Fruit fly (Drosophila melanogaster) whole organism, embryonic: Measurements from ENCODE around the gene dbe.
A peak's percentile ranks its signal among the peaks of the same experiment; 100 is the strongest.

Source experiments
- ATbp ChIP-seq: fragments of 200-800 bp; sonication (Bioruptor generic); optimal IDR thresholded peaks from 2 replicates; lab custom pipeline; 2017; ENCODE audit warnings: missing biosample characterization, mild to moderate bottlenecking, missing genetic modification characterization, missing genetic modification reagents
- Antp ChIP-seq: fragments of 200-800 bp; sonication (Bioruptor generic); optimal IDR thresholded peaks from 3 replicates; lab custom pipeline; 2016; ENCODE audit warnings: missing biosample characterization, missing genetic modification characterization
- Blimp-1 ChIP-seq: fragments of 200-800 bp; sonication (Bioruptor generic); optimal IDR thresholded peaks from 3 replicates; lab custom pipeline; 2018; ENCODE audit warnings: missing biosample characterization, missing genetic modification characterization, mild to moderate bottlenecking, moderate library complexity, missing genetic modification reagents
- CG10321 ChIP-seq: fragments of 200-800 bp; sonication (Bioruptor generic); IDR thresholded peaks from 2 replicates; pipeline ENCODE4 v1.3.6; 2022; ENCODE audit warnings: missing biosample characterization, missing genetic modification characterization
- CG10979 ChIP-seq: fragments of 200-800 bp; sonication (Bioruptor generic); optimal IDR thresholded peaks from 2 replicates; lab custom pipeline; 2018; ENCODE audit warnings: missing biosample characterization, mild to moderate bottlenecking, missing genetic modification characterization, moderate library complexity
- CG11247 ChIP-seq: fragments of 200-800 bp; sonication (Bioruptor generic); IDR thresholded peaks from 2 replicates; pipeline ENCODE4 v1.3.6; 2022; ENCODE audit warnings: missing biosample characterization, missing genetic modification characterization
- CG11456 ChIP-seq: fragments of 200-800 bp; sonication (Bioruptor generic); IDR thresholded peaks from 3 replicates; pipeline ENCODE4 v1.3.6; 2022; ENCODE audit warnings: missing biosample characterization, missing genetic modification characterization
- CG12391 ChIP-seq: fragments of 200-800 bp; sonication (Bioruptor generic); optimal IDR thresholded peaks from 3 replicates; lab custom pipeline; 2018; ENCODE audit warnings: missing biosample characterization, mild to moderate bottlenecking, missing genetic modification characterization, moderate library complexity
- CG12659 ChIP-seq: fragments of 200-800 bp; sonication (Bioruptor generic); optimal IDR thresholded peaks from 3 replicates; lab custom pipeline; 2017; ENCODE audit warnings: mild to moderate bottlenecking, missing biosample characterization, missing genetic modification reagents, missing genetic modification characterization
- CG12769 ChIP-seq: fragments of 200-800 bp; sonication (Bioruptor generic); optimal IDR thresholded peaks from 2 replicates; lab custom pipeline; 2019; ENCODE audit warnings: missing biosample characterization, mild to moderate bottlenecking, missing genetic modification characterization, moderate library complexity
- CG12942 ChIP-seq: fragments of 200-800 bp; sonication (Bioruptor generic); optimal IDR thresholded peaks from 3 replicates; lab custom pipeline; 2016; ENCODE audit warnings: missing biosample characterization, missing genetic modification characterization
- CG13296 ChIP-seq: fragments of 200-800 bp; sonication (Bioruptor generic); optimal IDR thresholded peaks from 3 replicates; lab custom pipeline; 2018; ENCODE audit warnings: missing biosample characterization, mild to moderate bottlenecking, missing genetic modification characterization
- CG14014 ChIP-seq: fragments of 200-800 bp; sonication (Bioruptor generic); IDR thresholded peaks from 2 replicates; pipeline ENCODE4 v1.3.6; 2022; ENCODE audit warnings: missing biosample characterization, missing genetic modification characterization
- CG17328 ChIP-seq: fragments of 200-800 bp; sonication (Bioruptor generic); IDR thresholded peaks from 2 replicates; pipeline ENCODE4 v1.3.6; 2022; ENCODE audit warnings: missing biosample characterization, missing genetic modification characterization
- CG17361 ChIP-seq: fragments of 200-800 bp; sonication (Bioruptor generic); IDR thresholded peaks from 3 replicates; pipeline ENCODE4 v1.3.6; 2022; ENCODE audit warnings: missing biosample characterization, missing genetic modification characterization
- CG2129 ChIP-seq: fragments of 200-800 bp; sonication (Bioruptor generic); IDR thresholded peaks from 2 replicates; pipeline ENCODE4 v1.3.6; 2022; ENCODE audit warnings: missing biosample characterization, missing genetic modification characterization; ENCODE audit not compliant: partially characterized antibody
- CG33213 ChIP-seq: fragments of 200-800 bp; sonication (Bioruptor generic); optimal IDR thresholded peaks from 3 replicates; lab custom pipeline; 2016; ENCODE audit warnings: missing biosample characterization, missing genetic modification characterization
- CG3995 ChIP-seq: fragments of 200-800 bp; sonication (Bioruptor generic); optimal IDR thresholded peaks from 3 replicates; lab custom pipeline; 2016; ENCODE audit warnings: missing biosample characterization, missing genetic modification characterization
- Camta ChIP-seq: fragments of 200-800 bp; sonication (Bioruptor generic); optimal IDR thresholded peaks from 2 replicates; lab custom pipeline; 2016; ENCODE audit warnings: missing biosample characterization, missing genetic modification characterization
- Dek ChIP-seq: fragments of 200-800 bp; sonication (Bioruptor generic); optimal IDR thresholded peaks from 3 replicates; lab custom pipeline; 2019; ENCODE audit warnings: missing biosample characterization, mild to moderate bottlenecking, missing genetic modification characterization, moderate library complexity
- E2f1 ChIP-seq: fragments of 200-800 bp; sonication (Bioruptor generic); IDR thresholded peaks from 2 replicates; pipeline ENCODE4 v1.3.6; 2022; ENCODE audit warnings: missing biosample characterization, missing genetic modification characterization
- Hr39 ChIP-seq: fragments of >200 bp; optimal IDR thresholded peaks from 2 replicates; lab custom pipeline; 2017
- Hsf ChIP-seq: fragments of 200-800 bp; sonication (Bioruptor generic); optimal IDR thresholded peaks from 3 replicates; lab custom pipeline; 2016; ENCODE audit warnings: missing biosample characterization, missing genetic modification characterization
- NfI ChIP-seq: fragments of 200-800 bp; sonication (Bioruptor generic); optimal IDR thresholded peaks from 3 replicates; lab custom pipeline; 2018; ENCODE audit warnings: missing biosample characterization, mild to moderate bottlenecking, missing genetic modification characterization, moderate library complexity
- Oaz ChIP-seq: fragments of 200-800 bp; sonication (Bioruptor generic); IDR thresholded peaks from 2 replicates; pipeline ENCODE4 v1.3.6; 2022; ENCODE audit warnings: missing biosample characterization, missing genetic modification characterization
- Optix ChIP-seq: fragments of 200-800 bp; sonication (Bioruptor generic); IDR thresholded peaks from 3 replicates; pipeline ENCODE4 v1.3.6; 2022; ENCODE audit warnings: missing biosample characterization, missing genetic modification characterization
- PHDP ChIP-seq: fragments of 200-800 bp; sonication (Bioruptor generic); optimal IDR thresholded peaks from 3 replicates; lab custom pipeline; 2018; ENCODE audit warnings: missing biosample characterization, mild to moderate bottlenecking, missing genetic modification characterization, moderate library complexity
- Rfx ChIP-seq: fragments of 200-800 bp; sonication (Bioruptor generic); IDR thresholded peaks from 2 replicates; pipeline ENCODE4 v1.3.6; 2022; ENCODE audit warnings: missing biosample characterization, missing genetic modification characterization
- TFAM ChIP-seq: fragments of 200-800 bp; sonication (Bioruptor generic); optimal IDR thresholded peaks from 2 replicates; lab custom pipeline; 2017; ENCODE audit warnings: missing biosample characterization, missing genetic modification characterization, inconsistent platforms
- ash1 ChIP-seq: fragments of 200-800 bp; sonication (Bioruptor generic); optimal IDR thresholded peaks from 2 replicates; lab custom pipeline; 2018; ENCODE audit warnings: missing biosample characterization, mild to moderate bottlenecking, missing genetic modification characterization
- caup ChIP-seq: fragments of 200-800 bp; sonication (Bioruptor generic); optimal IDR thresholded peaks from 3 replicates; lab custom pipeline; 2017; ENCODE audit warnings: missing biosample characterization, mild to moderate bottlenecking, missing genetic modification characterization, moderate library complexity; ENCODE audit not compliant: severe bottlenecking
- chif ChIP-seq, 2 experiments: fragments of 200-800 bp; sonication (Bioruptor generic); optimal IDR thresholded peaks; 3 replicates each; lab custom pipeline; 2016; ENCODE audit warnings: missing biosample characterization in 2 of 2, missing genetic modification characterization in 2 of 2
- cwo ChIP-seq: fragments of 200-800 bp; sonication (Bioruptor generic); optimal IDR thresholded peaks from 3 replicates; lab custom pipeline; 2017; ENCODE audit warnings: missing biosample characterization, missing genetic modification characterization, mild to moderate bottlenecking, moderate library complexity, missing genetic modification reagents
- dmrt99B ChIP-seq: fragments of 200-800 bp; sonication (Bioruptor generic); optimal IDR thresholded peaks from 2 replicates; lab custom pipeline; 2018; ENCODE audit warnings: missing biosample characterization, mild to moderate bottlenecking, missing genetic modification characterization, moderate library complexity
- dpn ChIP-seq, 2 experiments: fragments of 200-800 bp; sonication (Bioruptor generic); optimal IDR thresholded peaks; 3 replicates each; lab custom pipeline; 2016; ENCODE audit warnings: missing biosample characterization in 2 of 2, missing genetic modification characterization in 2 of 2
- dysf ChIP-seq: fragments of 200-800 bp; sonication (Bioruptor generic); IDR thresholded peaks from 3 replicates; pipeline ENCODE4 v1.3.6; 2022; ENCODE audit warnings: missing biosample characterization, missing genetic modification characterization
- ems ChIP-seq: fragments of 200-800 bp; sonication (Bioruptor generic); optimal IDR thresholded peaks from 3 replicates; lab custom pipeline; 2016; ENCODE audit warnings: missing biosample characterization, missing genetic modification characterization
- gsb ChIP-seq: fragments of 200-800 bp; sonication (Bioruptor generic); IDR thresholded peaks from 2 replicates; pipeline ENCODE4 v1.3.6; 2022; ENCODE audit warnings: missing biosample characterization, missing genetic modification characterization
- ham ChIP-seq: fragments of 200-800 bp; sonication (Bioruptor generic); IDR thresholded peaks from 2 replicates; pipeline ENCODE4 v1.3.6; 2022; ENCODE audit warnings: missing biosample characterization, missing genetic modification characterization
- lola ChIP-seq, 3 experiments: fragments of >200 bp in 2 of 3; fragments of 200-800 bp in 1 of 3; sonication (Bioruptor generic) in 1 of 3; optimal IDR thresholded peaks; 2 replicates each; lab custom pipeline; 2017 to 2019; ENCODE audit warnings: missing biosample characterization in 3 of 3, missing genetic modification characterization in 3 of 3, mild to moderate bottlenecking in 1 of 3, moderate library complexity in 1 of 3
- mirr ChIP-seq: fragments of 200-800 bp; sonication (Bioruptor generic); optimal IDR thresholded peaks from 3 replicates; lab custom pipeline; 2018; ENCODE audit warnings: missing biosample characterization, mild to moderate bottlenecking, missing genetic modification characterization
- nom ChIP-seq: fragments of 200-800 bp; sonication (Bioruptor generic); optimal IDR thresholded peaks from 2 replicates; lab custom pipeline; 2017; ENCODE audit warnings: missing biosample characterization, missing genetic modification characterization, mild to moderate bottlenecking, moderate library complexity, missing genetic modification reagents
- odd ChIP-seq: fragments of 200-800 bp; sonication (Bioruptor generic); optimal IDR thresholded peaks from 2 replicates; lab custom pipeline; 2017; ENCODE audit warnings: missing biosample characterization, mild to moderate bottlenecking, missing genetic modification characterization
- otp ChIP-seq: fragments of 200-800 bp; sonication (Bioruptor generic); IDR thresholded peaks from 3 replicates; pipeline ENCODE4, ENCODE4 v1.3.6; 2022; ENCODE audit warnings: missing biosample characterization, missing genetic modification characterization
- pan ChIP-seq, 4 experiments: fragments of >200 bp in 3 of 4; fragments of 200-800 bp in 1 of 4; sonication (Bioruptor generic) in 1 of 4; optimal IDR thresholded peaks in 3 of 4; IDR thresholded peaks in 1 of 4; 2 replicates each; pipeline versions ENCODE4 v1.3.6 to Lab custom; 2017 to 2022; ENCODE audit warnings: missing biosample characterization in 2 of 4, missing genetic modification characterization in 2 of 4, mixed read lengths in 1 of 4
- scrt ChIP-seq: fragments of 200-800 bp; sonication (Bioruptor generic); optimal IDR thresholded peaks from 2 replicates; lab custom pipeline; 2018; ENCODE audit warnings: missing biosample characterization, mild to moderate bottlenecking, missing genetic modification characterization, moderate library complexity
- sens ChIP-seq: fragments of 200-800 bp; sonication (Bioruptor generic); peaks from one replicate; lab custom pipeline; 2016; ENCODE audit warnings: missing biosample characterization, missing genetic modification characterization
- slp2 ChIP-seq: fragments of 200-800 bp; sonication (Bioruptor generic); optimal IDR thresholded peaks from 2 replicates; lab custom pipeline; 2016; ENCODE audit warnings: missing biosample characterization, missing genetic modification characterization
- unpg ChIP-seq: fragments of 200-800 bp; sonication (Bioruptor generic); optimal IDR thresholded peaks from 3 replicates; lab custom pipeline; 2018; ENCODE audit warnings: missing biosample characterization, mild to moderate bottlenecking, missing genetic modification characterization, moderate library complexity
- vvl ChIP-seq: fragments of 200-800 bp; sonication (Bioruptor generic); IDR thresholded peaks from 2 replicates; pipeline ENCODE4 v1.3.6; 2022; ENCODE audit warnings: missing biosample characterization, missing genetic modification characterization

Gene dbe

DNA sequence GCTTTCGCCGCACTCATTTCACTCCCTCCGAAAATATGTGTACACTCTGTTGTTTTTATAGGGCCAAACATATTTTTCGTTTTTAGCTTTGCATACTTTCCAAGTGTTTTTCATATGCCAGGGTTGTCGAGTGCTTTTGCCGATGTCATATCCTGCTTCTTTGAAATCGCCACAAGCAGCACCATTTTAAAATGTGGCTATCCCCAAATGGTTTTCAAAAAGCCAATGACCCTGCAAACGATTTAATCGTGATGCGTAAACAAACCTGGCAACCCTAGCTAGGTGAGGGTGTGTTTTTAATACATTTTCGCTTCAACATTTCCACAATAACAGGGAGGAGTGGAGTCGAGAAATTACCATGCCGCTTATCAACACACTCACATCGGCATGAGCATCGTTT is 22.8 kb upstream of the dbe start (continued):
- no peak for TF ChIP-seq otp (GFP tag; lab: Robert Waterston, UW)
- 0 out of 2 replicates have a peak, but pooled peaks have one; percentile 14 for TF ChIP-seq CG17328
- TF ChIP-seq Antp (GFP tag; lab: Kevin White, UChicago), result peak; percentile 26
- TF ChIP-seq odd (GFP tag; lab: Kevin White, UChicago), result no peak
- TF ChIP-seq scrt (GFP tag; lab: Kevin White, UChicago), result peak; percentile 47
- TF ChIP-seq Camta (GFP tag; lab: Kevin White, UChicago), result peak; percentile 8
- peak; percentile 3 for TF ChIP-seq ems (GFP tag; lab: Kevin White, UChicago)
- TF ChIP-seq ATbp (GFP tag; lab: Kevin White, UChicago), result peak; percentile 32
- TF ChIP-seq CG12942 (GFP tag; lab: Kevin White, UChicago), result peak; percentile 10
- peak; percentile 10 for TF ChIP-seq mirr (GFP tag; lab: Kevin White, UChicago)
- TF ChIP-seq slp2 (GFP tag; lab: Kevin White, UChicago), result no peak
- TF ChIP-seq CG11456 (GFP tag; lab: Robert Waterston, UW), result peak; percentile 64; the same call in 1 of the 3 replicates
- TF ChIP-seq CG17361 (GFP tag; lab: Robert Waterston, UW), result 0 out of 3 replicates have a peak, but pooled peaks have one; percentile 19
- TF ChIP-seq Optix, result peak; percentile 50; the same call in 1 of the 3 replicates
- peak; percentile 55 for TF ChIP-seq dmrt99B (tag; lab: Kevin White, UChicago)
- no peak for TF ChIP-seq Hr39
- TF ChIP-seq ash1 (GFP tag; lab: Kevin White, UChicago), result no peak
- TF ChIP-seq cwo (GFP tag; lab: Kevin White, UChicago), result peak; percentile 25
- peak; percentile 2 for TF ChIP-seq Hsf (GFP tag; lab: Kevin White, UChicago)
- peak; percentile 42 for TF ChIP-seq vvl (GFP tag; lab: Robert Waterston, UW)
- TF ChIP-seq pan (optimal IDR thresholded peaks at IDR 0.05; lab: Kevin White, UChicago), result no peak
- TF ChIP-seq pan (GFP tag; optimal IDR thresholded peaks at IDR 0.05 in 1 of 2, IDR thresholded peaks at IDR 0.05 in 1 of 2), result no peak
- 0 out of 3 replicates have a peak, but pooled peaks have one; percentile 9 for TF ChIP-seq dysf (GFP tag; lab: Robert Waterston, UW)
- no peak for TF ChIP-seq Oaz
- peak; percentile 53 for TF ChIP-seq Rfx
- TF ChIP-seq sens, result peak; percentile 72
- peak; percentile 59 for TF ChIP-seq CG12769 (tag; lab: Kevin White, UChicago)
- no peak for TF ChIP-seq gsb (GFP tag; lab: Robert Waterston, UW)
- no peak for TF ChIP-seq CG11247
- TF ChIP-seq CG12391 (tag; lab: Kevin White, UChicago), result peak; percentile 29
- no peak for TF ChIP-seq CG3995 (GFP tag; lab: Kevin White, UChicago)
- no peak for TF ChIP-seq TFAM (GFP tag; lab: Kevin White, UChicago)
- peak; percentile 50 for TF ChIP-seq caup
- TF ChIP-seq chif (GFP tag; optimal IDR thresholded peaks at IDR 0.05; lab: Kevin White, UChicago), result peak in 1 of 2 experiments; percentile 3
- no peak for TF ChIP-seq E2f1 (GFP tag; lab: Robert Waterston, UW)
- TF ChIP-seq NfI (GFP tag; lab: Kevin White, UChicago), result peak; percentile 33
- no peak for TF ChIP-seq CG2129 (GFP tag; lab: Robert Waterston, UW)
- no peak for TF ChIP-seq nom (GFP tag; lab: Kevin White, UChicago)
- TF ChIP-seq CG14014 (GFP tag; lab: Robert Waterston, UW), result peak; percentile 36; the same call in 1 of the 2 replicates
- peak; percentile 30 for TF ChIP-seq PHDP
- peak; percentile 15 for TF ChIP-seq CG12659 (GFP tag; lab: Kevin White, UChicago)
- peak; percentile 36 for TF ChIP-seq Dek (tag; lab: Kevin White, UChicago)
- TF ChIP-seq dpn (GFP tag; optimal IDR thresholded peaks at IDR 0.05; lab: Kevin White, UChicago), result peak; percentile 7 to 32
- TF ChIP-seq CG10979 (tag; lab: Kevin White, UChicago), result peak; percentile 15
- peak; percentile 24 for TF ChIP-seq Blimp-1
- no peak for TF ChIP-seq ham (GFP tag; lab: Robert Waterston, UW)
- no peak for TF ChIP-seq lola (GFP tag; optimal IDR thresholded peaks at IDR 0.05; lab: Kevin White, UChicago)
- no peak for TF ChIP-seq CG33213
- TF ChIP-seq unpg, result peak; percentile 41
- TF ChIP-seq CG10321 (GFP tag; lab: Robert Waterston, UW), result no peak
- peak; percentile 9 for TF ChIP-seq CG13296
